Worm (Caenorhabditis elegans) whole organism, L4/young adult: ENCODE measurements around the gene mdt-9.

Experiments
- W03F9.2 ChIP-seq: fragments of 150-350 bp; optimal IDR thresholded peaks from 2 replicates; lab custom pipeline; 2014; ENCODE audit warnings: missing biosample characterization, missing genetic modification characterization
- dao-5 ChIP-seq: sonication (generic microtip); optimal IDR thresholded peaks from 2 replicates; lab custom pipeline; 2016; ENCODE audit warnings: missing genotype, missing genetic modification characterization, moderate library complexity, missing compliant biosample characterization
- him-1 ChIP-seq: sonication (generic microtip); optimal IDR thresholded peaks from 2 replicates; lab custom pipeline; 2016; ENCODE audit warnings: missing genotype, missing genetic modification reagents, missing genetic modification characterization, missing compliant biosample characterization

DNA sequence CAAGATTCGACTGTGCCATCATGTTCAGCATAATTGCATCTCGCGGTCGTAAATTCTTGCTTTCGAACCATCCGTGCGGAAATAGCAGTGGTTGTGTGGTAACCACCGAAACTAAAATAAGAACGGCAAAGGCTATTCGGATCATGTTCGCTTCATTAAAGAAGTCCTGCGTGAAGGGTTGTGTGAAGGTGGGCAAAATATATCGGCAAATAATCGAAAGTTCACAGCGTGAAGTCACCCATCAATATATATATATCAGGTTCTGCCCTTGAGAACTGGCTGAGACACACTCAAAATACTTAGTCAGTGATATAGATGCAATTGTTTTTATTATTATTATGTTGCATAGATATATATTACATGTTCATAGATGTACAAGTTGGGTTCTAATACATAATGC, 21.8 kb downstream of the mdt-9 start, which contains the start of gene Y62E10A.19:
- TF ChIP-seq him-1 (no peak), dao-5 (tag; lab: Kevin White, UChicago) (no peak), W03F9.2 (tag; lab: Kevin White, UChicago) (no peak)
